Fruit fly (Drosophila melanogaster) whole organism, embryonic: ENCODE results near the gene CG14153.

Experiments used
- B-H1 ChIP-seq: fragments of 200-800 bp; sonication (Bioruptor generic); IDR thresholded peaks from 3 replicates; pipeline ENCODE4 v1.3.6; 2022; ENCODE audit warnings: missing biosample characterization, missing genetic modification characterization
- B-H2 ChIP-seq: fragments of 200-800 bp; sonication (Bioruptor generic); optimal IDR thresholded peaks from 2 replicates; lab custom pipeline; 2018; ENCODE audit warnings: missing biosample characterization, mild to moderate bottlenecking, missing genetic modification characterization
- BtbVII ChIP-seq: fragments of 200-800 bp; sonication (Bioruptor generic); optimal IDR thresholded peaks from 3 replicates; lab custom pipeline; 2017; ENCODE audit warnings: missing biosample characterization, mild to moderate bottlenecking, missing genetic modification characterization
- CG10147 ChIP-seq: fragments of 200-800 bp; sonication (Bioruptor generic); optimal IDR thresholded peaks from 2 replicates; lab custom pipeline; 2019; ENCODE audit warnings: missing biosample characterization, mild to moderate bottlenecking, missing genetic modification characterization, moderate library complexity
- CG12391 ChIP-seq: fragments of 200-800 bp; sonication (Bioruptor generic); optimal IDR thresholded peaks from 3 replicates; lab custom pipeline; 2018; ENCODE audit warnings: missing biosample characterization, mild to moderate bottlenecking, missing genetic modification characterization, moderate library complexity
- CG12744 ChIP-seq: fragments of 200-800 bp; sonication (Bioruptor generic); optimal IDR thresholded peaks from 2 replicates; lab custom pipeline; 2016; ENCODE audit warnings: missing biosample characterization, missing genetic modification characterization
- CG1602 ChIP-seq: fragments of 200-800 bp; sonication (Bioruptor generic); optimal IDR thresholded peaks from 3 replicates; lab custom pipeline; 2016; ENCODE audit warnings: missing biosample characterization, missing genetic modification characterization
- CG17612 ChIP-seq: fragments of 200-800 bp; sonication (Bioruptor generic); IDR thresholded peaks from 2 replicates; pipeline ENCODE4 v1.3.6; 2022; ENCODE audit warnings: missing biosample characterization, missing genetic modification characterization
- CG18619 ChIP-seq: fragments of 200-800 bp; sonication (Bioruptor generic); optimal IDR thresholded peaks from 3 replicates; lab custom pipeline; 2017; ENCODE audit warnings: missing biosample characterization, mild to moderate bottlenecking, missing genetic modification characterization
- CG2120 ChIP-seq: fragments of 200-800 bp; sonication (Bioruptor generic); optimal IDR thresholded peaks from 3 replicates; lab custom pipeline; 2016; ENCODE audit warnings: missing biosample characterization, missing genetic modification characterization
- CG2875 ChIP-seq: fragments of 200-800 bp; sonication (Bioruptor generic); optimal IDR thresholded peaks from 2 replicates; lab custom pipeline; 2017; ENCODE audit warnings: missing biosample characterization, mild to moderate bottlenecking, missing genetic modification characterization, missing genetic modification reagents
- CG30403 ChIP-seq: fragments of 200-800 bp; sonication (Bioruptor generic); optimal IDR thresholded peaks from 3 replicates; lab custom pipeline; 2016; ENCODE audit warnings: missing biosample characterization, missing genetic modification characterization
- CG32772 ChIP-seq: fragments of 200-800 bp; sonication (Bioruptor generic); IDR thresholded peaks from 2 replicates; pipeline ENCODE4 v1.3.6; 2022; ENCODE audit warnings: missing biosample characterization, missing genetic modification characterization
- CG34422 ChIP-seq: fragments of 200-800 bp; sonication (Bioruptor generic); IDR thresholded peaks from 3 replicates; pipeline ENCODE4 v1.3.6; 2022; ENCODE audit warnings: missing biosample characterization, missing genetic modification characterization
- CG4282 ChIP-seq: fragments of 200-800 bp; sonication (Bioruptor generic); optimal IDR thresholded peaks from 2 replicates; lab custom pipeline; 2016; ENCODE audit warnings: missing biosample characterization, missing genetic modification characterization
- CG4707 ChIP-seq: fragments of 200-800 bp; sonication (Bioruptor generic); optimal IDR thresholded peaks from 2 replicates; lab custom pipeline; 2018; ENCODE audit warnings: missing biosample characterization, mild to moderate bottlenecking, missing genetic modification characterization, moderate library complexity
- CG4854 ChIP-seq: fragments of 200-800 bp; sonication (Bioruptor generic); optimal IDR thresholded peaks from 2 replicates; lab custom pipeline; 2016; ENCODE audit warnings: missing biosample characterization, missing genetic modification characterization, inconsistent platforms
- CG6175 ChIP-seq: fragments of 200-800 bp; sonication (Bioruptor generic); IDR thresholded peaks from 3 replicates; pipeline ENCODE4 v1.3.6; 2022; ENCODE audit warnings: missing biosample characterization, missing genetic modification characterization
- CG6689 ChIP-seq: fragments of 200-800 bp; sonication (Bioruptor generic); IDR thresholded peaks from 2 replicates; pipeline ENCODE4 v1.3.6; 2022; ENCODE audit warnings: missing biosample characterization, missing genetic modification characterization
- CG7271 ChIP-seq: fragments of 200-800 bp; sonication (Bioruptor generic); optimal IDR thresholded peaks from 2 replicates; lab custom pipeline; 2018; ENCODE audit warnings: missing biosample characterization, mild to moderate bottlenecking, missing genetic modification characterization, moderate library complexity
- CG9215 ChIP-seq: fragments of 200-800 bp; sonication (Bioruptor generic); IDR thresholded peaks from 2 replicates; pipeline ENCODE4 v1.3.6; 2022; ENCODE audit warnings: missing biosample characterization, missing genetic modification characterization
- CTCF ChIP-seq: fragments of 200-800 bp; sonication (Bioruptor generic); optimal IDR thresholded peaks from 2 replicates; lab custom pipeline; 2017; ENCODE audit warnings: missing biosample characterization, mild to moderate bottlenecking, missing genetic modification characterization, moderate library complexity
- Chrac-16 ChIP-seq: fragments of 200-800 bp; sonication (Bioruptor generic); optimal IDR thresholded peaks from 3 replicates; lab custom pipeline; 2016; ENCODE audit warnings: missing biosample characterization, missing genetic modification characterization
- D19B ChIP-seq: fragments of 200-800 bp; sonication (Bioruptor generic); optimal IDR thresholded peaks from 2 replicates; lab custom pipeline; 2017; ENCODE audit warnings: missing biosample characterization, mild to moderate bottlenecking, missing genetic modification characterization
- Dfd ChIP-seq, 2 experiments: fragments of >200 bp; optimal IDR thresholded peaks; 2 replicates each; lab custom pipeline; 2017; ENCODE audit warnings: missing biosample characterization in 2 of 2, missing genetic modification characterization in 2 of 2
- ERR ChIP-seq: fragments of 200-800 bp; sonication (Bioruptor generic); optimal IDR thresholded peaks from 2 replicates; lab custom pipeline; 2016; ENCODE audit warnings: missing biosample characterization, missing genetic modification characterization
- Hand ChIP-seq: fragments of 200-800 bp; sonication (Bioruptor generic); optimal IDR thresholded peaks from 2 replicates; lab custom pipeline; 2017; ENCODE audit warnings: mild to moderate bottlenecking, missing biosample characterization, missing genetic modification reagents, missing genetic modification characterization
- Kr ChIP-seq: fragments of 200-800 bp; sonication (Bioruptor generic); optimal IDR thresholded peaks from 2 replicates; lab custom pipeline; 2017; ENCODE audit warnings: missing biosample characterization, mild to moderate bottlenecking, missing genetic modification characterization
- Lhr ChIP-seq: fragments of 200-800 bp; sonication (Bioruptor generic); optimal IDR thresholded peaks from 3 replicates; lab custom pipeline; 2017; ENCODE audit warnings: mild to moderate bottlenecking, missing biosample characterization, missing genetic modification reagents, missing genetic modification characterization
- Scr ChIP-seq: fragments of 200-800 bp; sonication (Bioruptor generic); IDR thresholded peaks from 2 replicates; pipeline ENCODE4 v1.3.6; 2022; ENCODE audit warnings: missing biosample characterization, missing genetic modification characterization; ENCODE audit not compliant: partially characterized antibody
- Sox102F ChIP-seq: fragments of 200-800 bp; sonication (Bioruptor generic); optimal IDR thresholded peaks from 2 replicates; lab custom pipeline; 2018; ENCODE audit warnings: missing biosample characterization, mild to moderate bottlenecking, missing genetic modification characterization, moderate library complexity
- crp ChIP-seq, 2 experiments: fragments of 200-800 bp; sonication (Bioruptor generic); optimal IDR thresholded peaks; 2 replicates in 1 of 2; 3 replicates in 1 of 2; lab custom pipeline; 2017; ENCODE audit warnings: missing biosample characterization in 2 of 2, missing genetic modification characterization in 2 of 2, mild to moderate bottlenecking in 1 of 2, moderate library complexity in 1 of 2
- da ChIP-seq: fragments of 200-800 bp; sonication (Bioruptor generic); optimal IDR thresholded peaks from 2 replicates; lab custom pipeline; 2016; ENCODE audit warnings: missing biosample characterization, missing genetic modification characterization
- dati ChIP-seq: fragments of 200-800 bp; sonication (Bioruptor generic); IDR thresholded peaks from 2 replicates; pipeline ENCODE4 v1.3.6; 2022; ENCODE audit warnings: missing biosample characterization, missing genetic modification characterization
- dysf ChIP-seq: fragments of 200-800 bp; sonication (Bioruptor generic); IDR thresholded peaks from 3 replicates; pipeline ENCODE4 v1.3.6; 2022; ENCODE audit warnings: missing biosample characterization, missing genetic modification characterization
- ems ChIP-seq: fragments of 200-800 bp; sonication (Bioruptor generic); optimal IDR thresholded peaks from 3 replicates; lab custom pipeline; 2016; ENCODE audit warnings: missing biosample characterization, missing genetic modification characterization
- fd102C ChIP-seq: fragments of 200-800 bp; sonication (Bioruptor generic); optimal IDR thresholded peaks from 2 replicates; lab custom pipeline; 2018; ENCODE audit warnings: missing biosample characterization, mild to moderate bottlenecking, missing genetic modification characterization, moderate library complexity
- fu2 ChIP-seq: fragments of 200-800 bp; sonication (Bioruptor generic); optimal IDR thresholded peaks from 2 replicates; lab custom pipeline; 2016; ENCODE audit warnings: missing biosample characterization, missing genetic modification characterization
- gt ChIP-seq: fragments of 200-800 bp; sonication (Bioruptor generic); IDR thresholded peaks from 2 replicates; pipeline ENCODE4 v1.3.6; 2022; ENCODE audit warnings: missing biosample characterization, missing genetic modification characterization
- insv ChIP-seq, 2 experiments: fragments of 200-800 bp; sonication (Bioruptor generic); optimal IDR thresholded peaks; 3 replicates each; lab custom pipeline; 2016 to 2018; ENCODE audit warnings: missing biosample characterization in 2 of 2, missing genetic modification characterization in 2 of 2
- kay ChIP-seq: fragments of 200-800 bp; sonication (Bioruptor generic); optimal IDR thresholded peaks from 2 replicates; lab custom pipeline; 2016; ENCODE audit warnings: missing biosample characterization, missing genetic modification characterization
- maf-S ChIP-seq: fragments of 200-800 bp; sonication (Bioruptor generic); optimal IDR thresholded peaks from 2 replicates; lab custom pipeline; 2016; ENCODE audit warnings: missing biosample characterization, missing genetic modification characterization
- nerfin-2 ChIP-seq: fragments of 200-800 bp; sonication (Bioruptor generic); IDR thresholded peaks from 2 replicates; pipeline ENCODE4 v1.3.6; 2022; ENCODE audit warnings: missing biosample characterization, missing genetic modification characterization; ENCODE audit not compliant: partially characterized antibody
- nmo ChIP-seq: fragments of 200-800 bp; sonication (Bioruptor generic); optimal IDR thresholded peaks from 2 replicates; lab custom pipeline; 2018; ENCODE audit warnings: missing biosample characterization, mild to moderate bottlenecking, missing genetic modification characterization, moderate library complexity
- pnt ChIP-seq: fragments of 200-800 bp; sonication (Bioruptor generic); optimal IDR thresholded peaks from 3 replicates; lab custom pipeline; 2016; ENCODE audit warnings: missing biosample characterization, missing genetic modification characterization
- pzg ChIP-seq: fragments of 200-800 bp; sonication (Bioruptor generic); optimal IDR thresholded peaks from 3 replicates; lab custom pipeline; 2018; ENCODE audit warnings: missing biosample characterization, mild to moderate bottlenecking, missing genetic modification characterization, moderate library complexity
- ranshi ChIP-seq: fragments of 200-800 bp; sonication (Bioruptor generic); IDR thresholded peaks from 2 replicates; pipeline ENCODE4 v1.3.6; 2022; ENCODE audit warnings: missing biosample characterization, missing genetic modification characterization
- rib ChIP-seq: fragments of 200-800 bp; sonication (Bioruptor generic); IDR thresholded peaks from 2 replicates; pipeline ENCODE4 v1.3.6; 2022; ENCODE audit warnings: missing biosample characterization, missing genetic modification characterization
- schlank ChIP-seq: fragments of 200-800 bp; sonication (Bioruptor generic); optimal IDR thresholded peaks from 2 replicates; lab custom pipeline; 2018; ENCODE audit warnings: missing biosample characterization, mild to moderate bottlenecking, missing genetic modification characterization
- sna ChIP-seq: fragments of 200-800 bp; sonication (Bioruptor generic); IDR thresholded peaks from 2 replicates; pipeline ENCODE4 v1.3.6; 2022; ENCODE audit warnings: missing biosample characterization, missing genetic modification characterization; ENCODE audit not compliant: partially characterized antibody
- sob ChIP-seq: fragments of 200-800 bp; sonication (Bioruptor generic); IDR thresholded peaks from 2 replicates; pipeline ENCODE4 v1.3.6; 2022; ENCODE audit warnings: missing biosample characterization, missing genetic modification characterization
- vvl ChIP-seq: fragments of 200-800 bp; sonication (Bioruptor generic); IDR thresholded peaks from 2 replicates; pipeline ENCODE4 v1.3.6; 2022; ENCODE audit warnings: missing biosample characterization, missing genetic modification characterization
- z ChIP-seq: fragments of 200-800 bp; sonication (Bioruptor generic); IDR thresholded peaks from 3 replicates; pipeline ENCODE4 v1.3.6; 2022; ENCODE audit warnings: missing biosample characterization, missing genetic modification characterization

Gene CG14153

dm6 chr3L:10679711-10680154, 36.4 kb downstream of the CG14153 start (continued):
- no peak for TF ChIP-seq fu2 (GFP tag; lab: Kevin White, UChicago)
- TF ChIP-seq CG6689 (GFP tag; lab: Robert Waterston, UW) = no peak
- TF ChIP-seq Scr (GFP tag; lab: Robert Waterston, UW) = no peak
- TF ChIP-seq CG10147 = no peak
- no peak for TF ChIP-seq CG2875 (GFP tag; lab: Kevin White, UChicago)
- TF ChIP-seq schlank = peak; percentile 37
- no peak for TF ChIP-seq CG9215 (GFP tag; lab: Robert Waterston, UW)
- no peak for TF ChIP-seq CG32772 (GFP tag; lab: Robert Waterston, UW)
- no peak for TF ChIP-seq CG1602
- TF ChIP-seq maf-S (GFP tag; lab: Kevin White, UChicago) = no peak
- TF ChIP-seq sna (GFP tag; lab: Robert Waterston, UW) = no peak
- TF ChIP-seq D19B (GFP tag; lab: Kevin White, UChicago) = no peak
- 0 out of 2 replicates have a peak, but pooled peaks have one; percentile 37 for TF ChIP-seq sob (GFP tag; lab: Robert Waterston, UW)
- TF ChIP-seq nerfin-2 (GFP tag; lab: Robert Waterston, UW) = no peak
- TF ChIP-seq Chrac-16 (GFP tag; lab: Kevin White, UChicago) = no peak
- peak; percentile 49 for TF ChIP-seq CG2120 (GFP tag; lab: Kevin White, UChicago)
- no peak for TF ChIP-seq B-H1 (GFP tag; lab: Robert Waterston, UW)
- peak; percentile 21 for TF ChIP-seq B-H2 (GFP tag; lab: Kevin White, UChicago)
- no peak for TF ChIP-seq vvl (GFP tag; lab: Robert Waterston, UW)
- TF ChIP-seq CG4707 (GFP tag; lab: Kevin White, UChicago) = peak; percentile 2
- no peak for TF ChIP-seq CG12744 (GFP tag; lab: Kevin White, UChicago)
- no peak for TF ChIP-seq Lhr (GFP tag; lab: Kevin White, UChicago)
- no peak for TF ChIP-seq fd102C
- TF ChIP-seq CTCF = no peak
- TF ChIP-seq Dfd (GFP tag; optimal IDR thresholded peaks at IDR 0.05; lab: Kevin White, UChicago) = no peak
- TF ChIP-seq dati (GFP tag; lab: Robert Waterston, UW) = no peak
- no peak for TF ChIP-seq rib (GFP tag; lab: Robert Waterston, UW)
- TF ChIP-seq crp (GFP tag; optimal IDR thresholded peaks at IDR 0.05; lab: Kevin White, UChicago) = peak in 1 of 2 experiments; percentile 36
- peak; percentile 7 for TF ChIP-seq CG12391 (tag; lab: Kevin White, UChicago)
- TF ChIP-seq ems (GFP tag; lab: Kevin White, UChicago) = no peak
- no peak for TF ChIP-seq CG17612 (GFP tag; lab: Robert Waterston, UW)
- TF ChIP-seq CG30403 (GFP tag; lab: Kevin White, UChicago) = peak; percentile 8
- TF ChIP-seq ERR = no peak
- peak; percentile 38 for TF ChIP-seq Hand (GFP tag; lab: Kevin White, UChicago)
- TF ChIP-seq BtbVII (GFP tag; lab: Kevin White, UChicago) = peak; percentile 54
- no peak for TF ChIP-seq pzg
- no peak for TF ChIP-seq CG4282 (GFP tag; lab: Kevin White, UChicago)
- no peak for TF ChIP-seq dysf (GFP tag; lab: Robert Waterston, UW)
- no peak for TF ChIP-seq Kr (GFP tag; lab: Kevin White, UChicago)
- no peak for TF ChIP-seq gt (GFP tag; lab: Robert Waterston, UW)
- TF ChIP-seq CG34422 (GFP tag; lab: Robert Waterston, UW) = no peak
- no peak for TF ChIP-seq kay (GFP tag; lab: Kevin White, UChicago)
- peak; percentile 49 for TF ChIP-seq Sox102F (GFP tag; lab: Kevin White, UChicago)
- no peak for TF ChIP-seq ranshi (GFP tag; lab: Robert Waterston, UW)
- TF ChIP-seq da (GFP tag; lab: Kevin White, UChicago) = no peak
- TF ChIP-seq z (GFP tag; lab: Robert Waterston, UW) = no peak
- no peak for TF ChIP-seq CG4854 (GFP tag; lab: Kevin White, UChicago)
- no peak for TF ChIP-seq insv (GFP tag; optimal IDR thresholded peaks at IDR 0.05; lab: Kevin White, UChicago)
- no peak for TF ChIP-seq nmo
- no peak for TF ChIP-seq CG6175 (GFP tag; lab: Robert Waterston, UW)
- TF ChIP-seq CG18619 (GFP tag; lab: Kevin White, UChicago) = peak; percentile 20
- no peak for TF ChIP-seq CG7271 (tag; lab: Kevin White, UChicago)
- no peak for TF ChIP-seq pnt (GFP tag; lab: Kevin White, UChicago)
